Worm (Caenorhabditis elegans): Measurements from ENCODE around the gene ZK1307.3.

DNA sequence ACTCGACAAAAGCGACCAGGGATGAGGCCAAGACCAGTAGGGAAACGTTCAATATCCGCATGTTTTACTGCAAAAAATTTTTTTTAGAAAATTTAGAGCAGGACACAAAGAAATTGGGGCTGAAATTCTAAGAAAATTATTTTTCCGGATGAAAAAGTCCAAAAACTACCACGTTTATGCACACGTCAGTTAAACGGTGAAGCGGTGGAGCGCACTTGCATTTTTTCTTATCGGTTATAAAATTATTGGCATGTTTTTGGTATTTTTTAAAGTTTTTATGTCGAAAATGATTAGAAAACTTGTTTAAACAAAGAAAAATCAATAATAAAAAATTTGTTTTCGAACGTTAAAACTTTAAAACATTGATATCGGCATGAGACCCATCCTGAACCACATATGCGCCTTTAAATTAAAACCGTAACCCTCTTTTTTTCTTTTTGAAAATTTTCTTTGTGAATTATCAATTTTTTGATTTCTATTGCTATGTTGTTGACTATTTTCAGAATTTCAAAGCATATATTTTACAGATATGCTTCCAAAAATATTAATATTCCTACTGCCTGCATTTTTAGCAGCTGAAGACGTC, 28.6 kb downstream of the ZK1307.3 start, which contains the start of the genes dnj-20 and ZK1307.8:
- TF ChIP-seq ama-1 (optimal IDR thresholded peaks at IDR 0.05), result no peak
- no peak for TF ChIP-seq ceh-82 (tag; optimal IDR thresholded peaks at IDR 0.05)
- no peak for TF ChIP-seq elt-3 (tag; optimal IDR thresholded peaks at IDR 0.05)
- no peak for TF ChIP-seq snpc-4 (tag; optimal IDR thresholded peaks at IDR 0.05)
- TF ChIP-seq F13H6.1 (tag; optimal IDR thresholded peaks at IDR 0.05), result no peak
